Worm (Caenorhabditis elegans) whole organism, L1 larva: ENCODE results near the gene idpc-7.

Experiments used
- C04F5.9 ChIP-seq: sonication (generic microtip); optimal IDR thresholded peaks from 2 replicates; lab custom pipeline; 2016; ENCODE audit warnings: missing genetic modification characterization, missing compliant biosample characterization
- C16A3.4 ChIP-seq: fragments of 150-350 bp; optimal IDR thresholded peaks from 2 replicates; lab custom pipeline; 2014; ENCODE audit warnings: missing biosample characterization, missing genetic modification characterization
- aha-1 ChIP-seq: fragments of 150-350 bp; optimal IDR thresholded peaks from 2 replicates; lab custom pipeline; 2014; ENCODE audit warnings: missing biosample characterization, missing genetic modification characterization
- blmp-1 ChIP-seq: fragments of 150-350 bp; optimal IDR thresholded peaks from 2 replicates; lab custom pipeline; 2014; ENCODE audit warnings: missing biosample characterization, missing genetic modification characterization
- ceh-63 ChIP-seq: fragments of 200-800 bp; sonication (Bioruptor generic); optimal IDR thresholded peaks from 2 replicates; lab custom pipeline; 2018; ENCODE audit warnings: mild to moderate bottlenecking, missing genetic modification characterization, missing compliant biosample characterization
- ceh-82 ChIP-seq, 3 experiments: fragments of 150-350 bp in 1 of 3; sonication (generic microtip) in 2 of 3; optimal IDR thresholded peaks; 2 replicates each; lab custom pipeline; 2014 to 2017; ENCODE audit warnings: missing biosample characterization in 3 of 3, missing genetic modification characterization in 3 of 3
- ces-1 ChIP-seq: fragments of 150-350 bp; optimal IDR thresholded peaks from 2 replicates; lab custom pipeline; 2014; ENCODE audit warnings: missing biosample characterization, missing genetic modification reagents, missing genetic modification characterization
- dpl-1 ChIP-seq, 3 experiments: fragments of 150-350 bp in 2 of 3; sonication (generic microtip) in 1 of 3; optimal IDR thresholded peaks; 2 replicates each; lab custom pipeline; 2014 to 2017; ENCODE audit warnings: missing biosample characterization in 3 of 3, missing genetic modification characterization in 3 of 3, missing genetic modification reagents in 3 of 3
- dsc-1 ChIP-seq: sonication (generic microtip); optimal IDR thresholded peaks from 2 replicates; lab custom pipeline; 2016; ENCODE audit warnings: mild to moderate bottlenecking, missing genetic modification characterization, missing compliant biosample characterization
- efl-1 ChIP-seq, 4 experiments: fragments of 150-350 bp; optimal IDR thresholded peaks in 3 of 4; peaks in 1 of 4; 1 replicate in 1 of 4; 2 replicates in 3 of 4; lab custom pipeline; 2014; ENCODE audit warnings: missing biosample characterization in 2 of 4, missing genetic modification characterization in 2 of 4, missing genetic modification reagents in 2 of 4
- elt-2 ChIP-seq: sonication (generic microtip); optimal IDR thresholded peaks from 2 replicates; lab custom pipeline; 2016; ENCODE audit warnings: missing genetic modification characterization, mild to moderate bottlenecking, inconsistent platforms, missing compliant biosample characterization, missing genetic modification reagents
- fkh-10 ChIP-seq: sonication (generic microtip); optimal IDR thresholded peaks from 2 replicates; lab custom pipeline; 2017; ENCODE audit warnings: missing biosample characterization, missing genetic modification reagents, missing genetic modification characterization
- fkh-8 ChIP-seq: sonication (generic microtip); optimal IDR thresholded peaks from 2 replicates; lab custom pipeline; 2016; ENCODE audit warnings: mild to moderate bottlenecking, missing genetic modification characterization, missing compliant biosample characterization
- hpl-2 ChIP-seq: fragments of 150-350 bp; optimal IDR thresholded peaks from 2 replicates; lab custom pipeline; 2014; ENCODE audit warnings: missing biosample characterization, missing genetic modification reagents, missing genetic modification characterization
- irx-1 ChIP-seq: sonication (generic microtip); optimal IDR thresholded peaks from 2 replicates; lab custom pipeline; 2016; ENCODE audit warnings: missing genetic modification characterization, missing compliant biosample characterization
- isw-1 ChIP-seq: fragments of 200-800 bp; sonication (Bioruptor generic); IDR thresholded peaks from 2 replicates; pipeline ENCODE4 v1.3.6; 2022; ENCODE audit warnings: missing genetic modification characterization, missing compliant biosample characterization
- lin-13 ChIP-seq: fragments of 150-350 bp; optimal IDR thresholded peaks from 2 replicates; lab custom pipeline; 2014; ENCODE audit warnings: missing biosample characterization, missing genetic modification reagents, missing genetic modification characterization
- lin-14 ChIP-seq: fragments of 200-800 bp; sonication (Bioruptor generic); optimal IDR thresholded peaks from 2 replicates; lab custom pipeline; 2018; ENCODE audit warnings: mild to moderate bottlenecking, missing genetic modification characterization, moderate library complexity, missing compliant biosample characterization
- lin-15B ChIP-seq: fragments of 150-350 bp; sonication (generic microtip); optimal IDR thresholded peaks from 3 replicates; lab custom pipeline; 2014; ENCODE audit warnings: missing biosample characterization, missing genetic modification characterization
- lin-35 ChIP-seq, 2 experiments: fragments of 150-350 bp; optimal IDR thresholded peaks; 2 replicates each; lab custom pipeline; 2014; ENCODE audit warnings: missing biosample characterization in 2 of 2, missing genetic modification characterization in 2 of 2, missing genetic modification reagents in 2 of 2
- lin-39 ChIP-seq: fragments of 150-350 bp; optimal IDR thresholded peaks from 2 replicates; lab custom pipeline; 2014; ENCODE audit warnings: missing biosample characterization, missing genetic modification reagents, missing genetic modification characterization
- lir-3 ChIP-seq: sonication (generic microtip); optimal IDR thresholded peaks from 2 replicates; lab custom pipeline; 2016; ENCODE audit warnings: mild to moderate bottlenecking, missing genetic modification characterization, moderate library complexity, missing compliant biosample characterization; ENCODE audit not compliant: poor library complexity
- lsy-2 ChIP-seq, 2 experiments: fragments of 150-350 bp; optimal IDR thresholded peaks; 2 replicates each; lab custom pipeline; 2014; ENCODE audit warnings: missing biosample characterization in 2 of 2, missing genetic modification characterization in 2 of 2
- mab-9 ChIP-seq: fragments of 200-800 bp; sonication (Bioruptor generic); IDR thresholded peaks from 2 replicates; pipeline ENCODE4 v1.3.6; 2022; ENCODE audit warnings: missing genetic modification reagents, missing genetic modification characterization, missing compliant biosample characterization
- mdl-1 ChIP-seq, 2 experiments: fragments of 150-350 bp; optimal IDR thresholded peaks; 2 replicates each; lab custom pipeline; 2014 to 2017; ENCODE audit warnings: missing biosample characterization in 2 of 2, missing genetic modification characterization in 2 of 2, inconsistent platforms in 1 of 2
- mep-1 ChIP-seq: fragments of 150-350 bp; optimal IDR thresholded peaks from 2 replicates; lab custom pipeline; 2014; ENCODE audit warnings: missing biosample characterization, missing genetic modification characterization
- nhr-19 ChIP-seq: fragments of 200-800 bp; sonication (Bioruptor generic); conservative IDR thresholded peaks from 2 replicates; pipeline ENCODE4 v1.3.6; 2022; ENCODE audit warnings: missing genetic modification characterization, missing compliant biosample characterization
- nhr-20 ChIP-seq: sonication (generic microtip); optimal IDR thresholded peaks from 2 replicates; lab custom pipeline; 2016; ENCODE audit warnings: mild to moderate bottlenecking, missing genetic modification characterization, missing compliant biosample characterization
- nhr-28 ChIP-seq: fragments of 150-350 bp; optimal IDR thresholded peaks from 2 replicates; lab custom pipeline; 2014; ENCODE audit warnings: missing biosample characterization, missing genetic modification characterization
- nhr-47 ChIP-seq: sonication (generic microtip); optimal IDR thresholded peaks from 2 replicates; lab custom pipeline; 2016; ENCODE audit warnings: mild to moderate bottlenecking, missing genetic modification characterization, moderate library complexity, missing compliant biosample characterization
- nhr-71 ChIP-seq: sonication (generic microtip); optimal IDR thresholded peaks from 2 replicates; lab custom pipeline; 2016; ENCODE audit warnings: mild to moderate bottlenecking, missing genetic modification characterization, moderate library complexity, missing compliant biosample characterization
- nhr-76 ChIP-seq: sonication (generic microtip); optimal IDR thresholded peaks from 2 replicates; lab custom pipeline; 2017; ENCODE audit warnings: missing biosample characterization, missing genetic modification characterization
- nhr-77 ChIP-seq: fragments of 150-350 bp; optimal IDR thresholded peaks from 2 replicates; lab custom pipeline; 2014; ENCODE audit warnings: missing biosample characterization, missing genetic modification characterization
- nhr-85 ChIP-seq: sonication (generic microtip); peaks from one replicate; lab custom pipeline; 2016; ENCODE audit warnings: missing genetic modification characterization, inconsistent platforms, missing compliant biosample characterization
- nhr-90 ChIP-seq: sonication (generic microtip); optimal IDR thresholded peaks from 2 replicates; lab custom pipeline; 2016; ENCODE audit warnings: mild to moderate bottlenecking, missing genetic modification characterization, missing compliant biosample characterization; ENCODE audit not compliant: poor library complexity
- pag-3 ChIP-seq: sonication (generic microtip); optimal IDR thresholded peaks from 2 replicates; lab custom pipeline; 2017; ENCODE audit warnings: missing genetic modification characterization, mild to moderate bottlenecking, missing compliant biosample characterization, antibody characterized with exemption, borderline replicate concordance; ENCODE audit not compliant: insufficient read depth
- pqm-1 ChIP-seq: sonication (generic microtip); optimal IDR thresholded peaks from 3 replicates; lab custom pipeline; 2017; ENCODE audit warnings: missing biosample characterization, missing genetic modification characterization
- rnt-1 ChIP-seq: sonication (generic microtip); optimal IDR thresholded peaks from 2 replicates; lab custom pipeline; 2016; ENCODE audit warnings: mild to moderate bottlenecking, missing genetic modification characterization, moderate library complexity, missing compliant biosample characterization
- skn-1 ChIP-seq: fragments of 150-350 bp; optimal IDR thresholded peaks from 2 replicates; lab custom pipeline; 2014; ENCODE audit warnings: missing biosample characterization, missing genetic modification characterization
- snpc-4 ChIP-seq: fragments of 150-350 bp; optimal IDR thresholded peaks from 2 replicates; lab custom pipeline; 2014; ENCODE audit warnings: missing biosample characterization, missing genetic modification characterization
- snu-23 ChIP-seq: sonication (generic microtip); optimal IDR thresholded peaks from 2 replicates; lab custom pipeline; 2016; ENCODE audit warnings: missing genetic modification characterization, missing compliant biosample characterization
- swsn-7 ChIP-seq: sonication (generic microtip); optimal IDR thresholded peaks from 2 replicates; lab custom pipeline; 2016; ENCODE audit warnings: missing genetic modification characterization, missing compliant biosample characterization
- tbx-2 ChIP-seq: sonication (generic microtip); optimal IDR thresholded peaks from 2 replicates; lab custom pipeline; 2016; ENCODE audit warnings: missing genetic modification characterization, missing compliant biosample characterization
- unc-130 ChIP-seq: fragments of 150-350 bp; optimal IDR thresholded peaks from 2 replicates; lab custom pipeline; 2017; ENCODE audit warnings: missing biosample characterization, missing genetic modification characterization, inconsistent platforms
- unc-86 ChIP-seq: sonication (generic microtip); optimal IDR thresholded peaks from 2 replicates; lab custom pipeline; 2016; ENCODE audit warnings: missing genetic modification characterization, missing compliant biosample characterization
- vab-15 ChIP-seq: sonication (generic microtip); optimal IDR thresholded peaks from 2 replicates; lab custom pipeline; 2017; ENCODE audit warnings: missing genotype, mild to moderate bottlenecking, missing genetic modification characterization, missing compliant biosample characterization
- xbp-1 ChIP-seq: sonication (generic microtip); optimal IDR thresholded peaks from 2 replicates; lab custom pipeline; 2016; ENCODE audit warnings: missing genetic modification characterization, missing compliant biosample characterization
- zag-1 ChIP-seq: fragments of 150-350 bp; optimal IDR thresholded peaks from 2 replicates; lab custom pipeline; 2014; ENCODE audit warnings: missing biosample characterization, missing genetic modification characterization
- zip-4 ChIP-seq: fragments of 200-800 bp; sonication (Bioruptor generic); optimal IDR thresholded peaks from 2 replicates; lab custom pipeline; 2018; ENCODE audit warnings: mild to moderate bottlenecking, missing genetic modification characterization, moderate library complexity, missing compliant biosample characterization
- ztf-11 ChIP-seq, 2 experiments: sonication (generic microtip); optimal IDR thresholded peaks; 2 replicates each; lab custom pipeline; 2016 to 2017; ENCODE audit warnings: missing genetic modification characterization in 2 of 2, missing biosample characterization in 1 of 2, missing compliant biosample characterization in 1 of 2
- ztf-4 ChIP-seq: fragments of 150-350 bp; optimal IDR thresholded peaks from 2 replicates; lab custom pipeline; 2014; ENCODE audit warnings: missing biosample characterization, missing genetic modification characterization

Gene idpc-7

ce11 chrV:9582594-9583322 is 36.1 kb downstream of the idpc-7 start, which contains the start of gene rtfo-1:
TSS of gene rtfo-1 (minus strand) at chrV:9582644.
- peak; percentile 38 for TF ChIP-seq lin-13 (GFP tag; lab: Kevin White, UChicago)
- peak; percentile 30 for TF ChIP-seq irx-1 (tag; lab: Kevin White, UChicago)
- TF ChIP-seq nhr-76 = no peak
- TF ChIP-seq unc-130 (tag; lab: Kevin White, UChicago) = peak; percentile 44
- no peak for TF ChIP-seq lin-39 (tag; lab: Kevin White, UChicago)
- TF ChIP-seq tbx-2 (tag; lab: Kevin White, UChicago) = peak; percentile 39
- peak; percentile 62 for TF ChIP-seq rnt-1
- TF ChIP-seq snpc-4 = peak; percentile 38
- peak; percentile 58 for TF ChIP-seq nhr-47
- TF ChIP-seq nhr-90 = peak; percentile 69
- peak; percentile 37 to 51 for TF ChIP-seq efl-1 (optimal IDR thresholded peaks at IDR 0.05; lab: Kevin White, UChicago)
- peak; percentile 17 to 96 for TF ChIP-seq efl-1 (GFP tag; optimal IDR thresholded peaks at IDR 0.05 in 1 of 2; lab: Kevin White, UChicago)
- TF ChIP-seq mab-9 (GFP tag; lab: Robert Waterston, UW) = no peak
- TF ChIP-seq lin-15B (tag; lab: Kevin White, UChicago) = no peak
- TF ChIP-seq snu-23 (GFP tag; lab: Kevin White, UChicago) = peak; percentile 60
- TF ChIP-seq blmp-1 (tag; lab: Kevin White, UChicago) = peak; percentile 28
- TF ChIP-seq nhr-71 = peak; percentile 58
- peak; percentile 36 to 41 for TF ChIP-seq lsy-2 (tag; optimal IDR thresholded peaks at IDR 0.05; lab: Kevin White, UChicago)
- peak; percentile 46 for TF ChIP-seq mep-1 (tag; lab: Kevin White, UChicago)
- peak; percentile 29 for TF ChIP-seq nhr-19
- TF ChIP-seq lir-3 = peak; percentile 31
- peak; percentile 56 for TF ChIP-seq swsn-7 (tag; lab: Kevin White, UChicago)
- no peak for TF ChIP-seq aha-1 (tag; lab: Kevin White, UChicago)
- TF ChIP-seq dpl-1 (GFP tag; optimal IDR thresholded peaks at IDR 0.05; lab: Kevin White, UChicago) = peak; percentile 30 to 50 (median 47)
- TF ChIP-seq nhr-20 = peak; percentile 45
- peak; percentile 7 to 36 (median 35) for TF ChIP-seq ceh-82 (tag; optimal IDR thresholded peaks at IDR 0.05; lab: Kevin White, UChicago)
- TF ChIP-seq dsc-1 = peak; percentile 35
- TF ChIP-seq fkh-8 (tag; lab: Kevin White, UChicago) = no peak
- TF ChIP-seq xbp-1 (tag; lab: Kevin White, UChicago) = peak; percentile 54
- TF ChIP-seq pag-3 (tag; lab: Kevin White, UChicago) = no peak
- TF ChIP-seq vab-15 = no peak
- no peak for TF ChIP-seq fkh-10 (GFP tag; lab: Kevin White, UChicago)
- TF ChIP-seq zag-1 = no peak
- TF ChIP-seq ceh-63 (GFP tag; lab: Kevin White, UChicago) = no peak
- TF ChIP-seq lin-35 (GFP tag; optimal IDR thresholded peaks at IDR 0.05; lab: Kevin White, UChicago) = peak; percentile 29 to 60
- peak; percentile 58 for TF ChIP-seq skn-1 (tag; lab: Kevin White, UChicago)
- no peak for TF ChIP-seq ces-1 (GFP tag; lab: Kevin White, UChicago)
- peak; percentile 75 for TF ChIP-seq nhr-85 (tag; lab: Kevin White, UChicago)
- TF ChIP-seq pqm-1 (tag; lab: Kevin White, UChicago) = no peak
- no peak for TF ChIP-seq nhr-28 (tag; lab: Kevin White, UChicago)
- peak; percentile 25 for TF ChIP-seq C16A3.4 (tag; lab: Kevin White, UChicago)
- TF ChIP-seq isw-1 (GFP tag; lab: Robert Waterston, UW) = no peak
- TF ChIP-seq nhr-77 = no peak
- TF ChIP-seq lin-14 (GFP tag; lab: Kevin White, UChicago) = peak; percentile 41
- peak; percentile 47 for TF ChIP-seq ztf-4
- peak; percentile 23 for TF ChIP-seq unc-86
- TF ChIP-seq C04F5.9 (tag; lab: Kevin White, UChicago) = no peak
- TF ChIP-seq elt-2 (tag; lab: Kevin White, UChicago) = peak; percentile 22
- TF ChIP-seq ztf-11 (tag; optimal IDR thresholded peaks at IDR 0.05; lab: Kevin White, UChicago) = peak in 1 of 2 experiments; percentile 7
- TF ChIP-seq zip-4 = peak; percentile 16
- peak; percentile 38 for TF ChIP-seq hpl-2 (GFP tag; lab: Kevin White, UChicago)
- TF ChIP-seq mdl-1 (tag; optimal IDR thresholded peaks at IDR 0.05; lab: Kevin White, UChicago) = peak in 1 of 2 experiments; percentile 48
